Fruit fly (Drosophila melanogaster) whole organism, embryonic: ENCODE measurements around the gene LysRS.

Experiments
- Atf3 ChIP-seq: fragments of 200-800 bp; sonication (Bioruptor generic); optimal IDR thresholded peaks from 3 replicates; lab custom pipeline; 2016; ENCODE audit warnings: missing biosample characterization, missing genetic modification characterization
- CG10959 ChIP-seq: fragments of 200-800 bp; sonication (Bioruptor generic); IDR thresholded peaks from 2 replicates; pipeline ENCODE4 v1.3.6; 2022; ENCODE audit warnings: missing biosample characterization, missing genetic modification characterization
- CG11247 ChIP-seq: fragments of 200-800 bp; sonication (Bioruptor generic); IDR thresholded peaks from 2 replicates; pipeline ENCODE4 v1.3.6; 2022; ENCODE audit warnings: missing biosample characterization, missing genetic modification characterization
- CG11696 ChIP-seq: fragments of 200-800 bp; sonication (Bioruptor generic); IDR thresholded peaks from 2 replicates; pipeline ENCODE4 v1.3.6; 2022; ENCODE audit warnings: missing biosample characterization, missing genetic modification characterization
- CG12659 ChIP-seq: fragments of 200-800 bp; sonication (Bioruptor generic); optimal IDR thresholded peaks from 3 replicates; lab custom pipeline; 2017; ENCODE audit warnings: mild to moderate bottlenecking, missing biosample characterization, missing genetic modification reagents, missing genetic modification characterization
- CG15011 ChIP-seq: fragments of 200-800 bp; sonication (Bioruptor generic); optimal IDR thresholded peaks from 3 replicates; lab custom pipeline; 2018; ENCODE audit warnings: missing biosample characterization, mild to moderate bottlenecking, missing genetic modification characterization
- CG1603 ChIP-seq: fragments of 200-800 bp; sonication (Bioruptor generic); optimal IDR thresholded peaks from 2 replicates; lab custom pipeline; 2019; ENCODE audit warnings: missing biosample characterization, mild to moderate bottlenecking, missing genetic modification characterization, moderate library complexity
- CG17186 ChIP-seq: fragments of 200-800 bp; sonication (Bioruptor generic); optimal IDR thresholded peaks from 3 replicates; lab custom pipeline; 2017; ENCODE audit warnings: missing biosample characterization, missing genetic modification reagents, missing genetic modification characterization
- CG17829 ChIP-seq: fragments of 200-800 bp; optimal IDR thresholded peaks from 2 replicates; lab custom pipeline; 2019; ENCODE audit warnings: missing biosample characterization, mild to moderate bottlenecking, missing genetic modification characterization, moderate library complexity
- CG18476 ChIP-seq: fragments of 200-800 bp; sonication (Bioruptor generic); optimal IDR thresholded peaks from 2 replicates; lab custom pipeline; 2016; ENCODE audit warnings: missing biosample characterization, mild to moderate bottlenecking, missing genetic modification characterization
- CG31365 ChIP-seq: fragments of 200-800 bp; sonication (Bioruptor generic); optimal IDR thresholded peaks from 2 replicates; lab custom pipeline; 2018; ENCODE audit warnings: missing biosample characterization, mild to moderate bottlenecking, missing genetic modification characterization
- CG33213 ChIP-seq: fragments of 200-800 bp; sonication (Bioruptor generic); optimal IDR thresholded peaks from 3 replicates; lab custom pipeline; 2016; ENCODE audit warnings: missing biosample characterization, missing genetic modification characterization
- CG3407 ChIP-seq: fragments of 200-800 bp; sonication (Bioruptor generic); optimal IDR thresholded peaks from 2 replicates; lab custom pipeline; 2018; ENCODE audit warnings: missing biosample characterization, mild to moderate bottlenecking, missing genetic modification characterization
- CG43689 ChIP-seq: fragments of 200-800 bp; sonication (Bioruptor generic); IDR thresholded peaks from 2 replicates; pipeline ENCODE4 v1.3.6; 2022; ENCODE audit warnings: missing biosample characterization, missing genetic modification characterization
- CG4854 ChIP-seq: fragments of 200-800 bp; sonication (Bioruptor generic); optimal IDR thresholded peaks from 2 replicates; lab custom pipeline; 2016; ENCODE audit warnings: missing biosample characterization, missing genetic modification characterization, inconsistent platforms
- CG6272 ChIP-seq: fragments of 200-800 bp; sonication (Bioruptor generic); IDR thresholded peaks from 2 replicates; pipeline ENCODE4 v1.3.6; 2022; ENCODE audit warnings: missing biosample characterization, missing genetic modification characterization
- CrebB ChIP-seq: fragments of 200-800 bp; sonication (Bioruptor generic); optimal IDR thresholded peaks from 3 replicates; lab custom pipeline; 2018; ENCODE audit warnings: missing biosample characterization, mild to moderate bottlenecking, missing genetic modification characterization
- Dll ChIP-seq: fragments of 200-800 bp; sonication (Bioruptor generic); IDR thresholded peaks from 4 replicates; pipeline ENCODE4 v1.3.6; 2022; ENCODE audit warnings: missing biosample characterization, missing genetic modification characterization; ENCODE audit not compliant: partially characterized antibody
- Eip74EF ChIP-seq, 2 experiments: fragments of 200-800 bp in 1 of 2; fragments of >200 bp in 1 of 2; sonication (Bioruptor generic) in 1 of 2; optimal IDR thresholded peaks; 2 replicates each; lab custom pipeline; 2017 to 2019; ENCODE audit warnings: missing biosample characterization in 2 of 2, missing genetic modification characterization in 2 of 2, mild to moderate bottlenecking in 1 of 2, moderate library complexity in 1 of 2
- HLH54F ChIP-seq: fragments of 200-800 bp; sonication (Bioruptor generic); optimal IDR thresholded peaks from 3 replicates; lab custom pipeline; 2016; ENCODE audit warnings: missing biosample characterization, missing genetic modification characterization
- Hr78 ChIP-seq, 2 experiments: fragments of 200-800 bp in 1 of 2; fragments of >200 bp in 1 of 2; sonication (Bioruptor generic) in 1 of 2; optimal IDR thresholded peaks; 2 replicates each; lab custom pipeline; 2017 to 2019; ENCODE audit warnings: missing biosample characterization in 2 of 2, missing genetic modification characterization in 2 of 2, mild to moderate bottlenecking in 1 of 2, moderate library complexity in 1 of 2
- Mrtf ChIP-seq: fragments of 200-800 bp; sonication (Bioruptor generic); IDR thresholded peaks from 3 replicates; pipeline ENCODE4 v1.3.6; 2022; ENCODE audit warnings: missing biosample characterization, missing genetic modification characterization
- Ssrp ChIP-seq: fragments of 200-800 bp; sonication (Bioruptor generic); optimal IDR thresholded peaks from 2 replicates; lab custom pipeline; 2018; ENCODE audit warnings: missing biosample characterization, mild to moderate bottlenecking, missing genetic modification characterization, moderate library complexity
- ac ChIP-seq: fragments of 200-800 bp; sonication (Bioruptor generic); optimal IDR thresholded peaks from 3 replicates; lab custom pipeline; 2017; ENCODE audit warnings: missing biosample characterization, mild to moderate bottlenecking, missing genetic modification characterization
- ash1 ChIP-seq: fragments of 200-800 bp; sonication (Bioruptor generic); optimal IDR thresholded peaks from 2 replicates; lab custom pipeline; 2018; ENCODE audit warnings: missing biosample characterization, mild to moderate bottlenecking, missing genetic modification characterization
- ato ChIP-seq: fragments of 200-800 bp; sonication (Bioruptor generic); IDR thresholded peaks from 2 replicates; pipeline ENCODE4 v1.3.6; 2022; ENCODE audit warnings: missing biosample characterization, missing genetic modification characterization; ENCODE audit not compliant: partially characterized antibody
- bigmax ChIP-seq: fragments of 200-800 bp; sonication (Bioruptor generic); optimal IDR thresholded peaks from 2 replicates; lab custom pipeline; 2018; ENCODE audit warnings: missing biosample characterization, mild to moderate bottlenecking, missing genetic modification characterization
- chm ChIP-seq: fragments of 200-800 bp; sonication (Bioruptor generic); IDR thresholded peaks from 2 replicates; pipeline ENCODE4 v1.3.6; 2022; ENCODE audit warnings: missing biosample characterization, missing genetic modification characterization
- croc ChIP-seq: fragments of 200-800 bp; sonication (Bioruptor generic); conservative IDR thresholded peaks from 3 replicates; pipeline ENCODE4 v1.3.6; 2022; ENCODE audit warnings: missing biosample characterization, missing genetic modification characterization
- dmrt99B ChIP-seq: fragments of 200-800 bp; sonication (Bioruptor generic); optimal IDR thresholded peaks from 2 replicates; lab custom pipeline; 2018; ENCODE audit warnings: missing biosample characterization, mild to moderate bottlenecking, missing genetic modification characterization, moderate library complexity
- en ChIP-seq: fragments of 200-800 bp; sonication (Bioruptor generic); optimal IDR thresholded peaks from 2 replicates; lab custom pipeline; 2016; ENCODE audit warnings: missing biosample characterization, missing genetic modification characterization
- fd3F ChIP-seq: fragments of 200-800 bp; sonication (Bioruptor generic); optimal IDR thresholded peaks from 2 replicates; lab custom pipeline; 2018; ENCODE audit warnings: missing biosample characterization, mild to moderate bottlenecking, missing genetic modification characterization, moderate library complexity
- fru ChIP-seq: fragments of >200 bp; optimal IDR thresholded peaks from 2 replicates; lab custom pipeline; 2017
- grn ChIP-seq: fragments of 200-800 bp; sonication (Bioruptor generic); optimal IDR thresholded peaks from 3 replicates; lab custom pipeline; 2017; ENCODE audit warnings: missing biosample characterization, missing genetic modification characterization
- her ChIP-seq: fragments of 200-800 bp; sonication (Bioruptor generic); optimal IDR thresholded peaks from 2 replicates; lab custom pipeline; 2016; ENCODE audit warnings: missing biosample characterization, missing genetic modification characterization
- inv ChIP-seq: fragments of 200-800 bp; sonication (Bioruptor generic); IDR thresholded peaks from 2 replicates; pipeline ENCODE4 v1.3.6; 2022; ENCODE audit warnings: missing biosample characterization, missing genetic modification characterization; ENCODE audit not compliant: partially characterized antibody
- kah ChIP-seq: fragments of 200-800 bp; sonication (Bioruptor generic); optimal IDR thresholded peaks from 2 replicates; lab custom pipeline; 2018; ENCODE audit warnings: missing biosample characterization, mild to moderate bottlenecking, missing genetic modification characterization
- klu ChIP-seq: fragments of 200-800 bp; sonication (Bioruptor generic); IDR thresholded peaks from 2 replicates; pipeline ENCODE4 v1.3.6; 2022; ENCODE audit warnings: missing biosample characterization, missing genetic modification characterization
- lbe ChIP-seq: fragments of 200-800 bp; sonication (Bioruptor generic); optimal IDR thresholded peaks from 2 replicates; lab custom pipeline; 2016; ENCODE audit warnings: missing biosample characterization, mild to moderate bottlenecking, missing genetic modification characterization
- luna ChIP-seq: fragments of 200-800 bp; sonication (Bioruptor generic); optimal IDR thresholded peaks from 2 replicates; lab custom pipeline; 2016; ENCODE audit warnings: missing biosample characterization, missing genetic modification characterization
- pita ChIP-seq: fragments of 200-800 bp; sonication (Bioruptor generic); optimal IDR thresholded peaks from 2 replicates; lab custom pipeline; 2017; ENCODE audit warnings: missing biosample characterization, mild to moderate bottlenecking, missing genetic modification characterization
- pros ChIP-seq: fragments of 200-800 bp; sonication (Bioruptor generic); optimal IDR thresholded peaks from 3 replicates; lab custom pipeline; 2019; ENCODE audit warnings: missing biosample characterization, mild to moderate bottlenecking, missing genetic modification characterization, moderate library complexity
- ranshi ChIP-seq: fragments of 200-800 bp; sonication (Bioruptor generic); IDR thresholded peaks from 2 replicates; pipeline ENCODE4 v1.3.6; 2022; ENCODE audit warnings: missing biosample characterization, missing genetic modification characterization
- slp2 ChIP-seq: fragments of 200-800 bp; sonication (Bioruptor generic); optimal IDR thresholded peaks from 2 replicates; lab custom pipeline; 2016; ENCODE audit warnings: missing biosample characterization, missing genetic modification characterization
- stc ChIP-seq: fragments of 200-800 bp; sonication (Bioruptor generic); IDR thresholded peaks from 2 replicates; pipeline ENCODE4 v1.3.6; 2022; ENCODE audit warnings: missing biosample characterization, missing genetic modification characterization
- tin ChIP-seq: fragments of 200-800 bp; sonication (Bioruptor generic); optimal IDR thresholded peaks from 3 replicates; lab custom pipeline; 2016; ENCODE audit warnings: missing biosample characterization, missing genetic modification characterization
- tna ChIP-seq: fragments of 200-800 bp; sonication (Bioruptor generic); IDR thresholded peaks from 2 replicates; pipeline ENCODE4 v1.3.6; 2022; ENCODE audit warnings: missing biosample characterization, missing genetic modification characterization; ENCODE audit not compliant: partially characterized antibody
- yki ChIP-seq: fragments of >200 bp; optimal IDR thresholded peaks from 3 replicates; lab custom pipeline; 2018
- z ChIP-seq: fragments of 200-800 bp; sonication (Bioruptor generic); IDR thresholded peaks from 3 replicates; pipeline ENCODE4 v1.3.6; 2022; ENCODE audit warnings: missing biosample characterization, missing genetic modification characterization

The LysRS gene

dm6 chrX:9600083-9600817 lies 8.4 kb downstream of the LysRS start (continued):
- TF ChIP-seq pros (GFP tag; lab: Kevin White, UChicago), result no peak
- TF ChIP-seq inv (GFP tag; lab: Robert Waterston, UW), result no peak
- TF ChIP-seq CG33213 (GFP tag; lab: Kevin White, UChicago), result peak; percentile 43
- peak; percentile 74 for TF ChIP-seq slp2 (GFP tag; lab: Kevin White, UChicago)
- peak in 1 of 2 experiments; percentile 87 for TF ChIP-seq Hr78 (GFP tag; optimal IDR thresholded peaks at IDR 0.05; lab: Kevin White, UChicago)
- peak; percentile 70 for TF ChIP-seq stc (GFP tag; lab: Robert Waterston, UW)
- 0 out of 2 replicates have a peak, but pooled peaks have one; percentile 34 for TF ChIP-seq CG11247 (GFP tag; lab: Robert Waterston, UW)
- peak; percentile 79 for TF ChIP-seq HLH54F
- no peak for TF ChIP-seq ato (GFP tag; lab: Robert Waterston, UW)
- TF ChIP-seq CG11696, result no peak
- peak; percentile 57 for TF ChIP-seq fd3F (GFP tag; lab: Kevin White, UChicago)
- TF ChIP-seq ac (GFP tag; lab: Kevin White, UChicago), result no peak
- peak; percentile 72 for TF ChIP-seq Ssrp
- TF ChIP-seq Atf3 (GFP tag; lab: Kevin White, UChicago), result peak; percentile 46
- no peak for TF ChIP-seq fru
- peak; percentile 45 for TF ChIP-seq CrebB (tag; lab: Kevin White, UChicago)
- TF ChIP-seq CG12659, result peak; percentile 82
- TF ChIP-seq CG3407, result peak; percentile 55
- no peak for TF ChIP-seq CG15011 (GFP tag; lab: Kevin White, UChicago)
- TF ChIP-seq Mrtf, result 0 out of 3 replicates have a peak, but pooled peaks have one; percentile 51
- TF ChIP-seq CG18476, result peak; percentile 66
- peak; percentile 67 for TF ChIP-seq tin (GFP tag; lab: Kevin White, UChicago)
- peak; percentile 53 for TF ChIP-seq CG1603 (tag; lab: Kevin White, UChicago)
- no peak for TF ChIP-seq ash1 (GFP tag; lab: Kevin White, UChicago)
- TF ChIP-seq en (GFP tag; lab: Kevin White, UChicago), result peak; percentile 13
- no peak for TF ChIP-seq tna
- no peak for TF ChIP-seq yki (lab: Kevin White, UChicago)
- peak; percentile 50; the same call in 2 of the 3 replicates for TF ChIP-seq croc (GFP tag; lab: Robert Waterston, UW)
- TF ChIP-seq ranshi (GFP tag; lab: Robert Waterston, UW), result peak; percentile 64
- TF ChIP-seq pita (GFP tag; lab: Kevin White, UChicago), result no peak
- TF ChIP-seq grn (GFP tag; lab: Kevin White, UChicago), result peak; percentile 24
- TF ChIP-seq CG17829 (tag; lab: Kevin White, UChicago), result peak; percentile 65
- TF ChIP-seq her, result peak; percentile 16
- TF ChIP-seq bigmax (GFP tag; lab: Kevin White, UChicago), result no peak
- peak; percentile 60; the same call in 1 of the 2 replicates for TF ChIP-seq klu (GFP tag; lab: Robert Waterston, UW)
- peak; percentile 32 for TF ChIP-seq luna (GFP tag; lab: Kevin White, UChicago)
- peak; percentile 31 for TF ChIP-seq CG31365 (tag; lab: Kevin White, UChicago)
- peak; percentile 49 for TF ChIP-seq CG4854 (GFP tag; lab: Kevin White, UChicago)
- 0 out of 2 replicates have a peak, but pooled peaks have one; percentile 17 for TF ChIP-seq CG43689 (GFP tag; lab: Robert Waterston, UW)
- no peak for TF ChIP-seq kah (GFP tag; lab: Kevin White, UChicago)
- peak; percentile 42; the same call in 1 of the 2 replicates for TF ChIP-seq CG10959 (GFP tag; lab: Robert Waterston, UW)
- no peak for TF ChIP-seq CG17186 (GFP tag; lab: Kevin White, UChicago)
- TF ChIP-seq dmrt99B (tag; lab: Kevin White, UChicago), result peak; percentile 86
- TF ChIP-seq CG6272 (GFP tag; lab: Robert Waterston, UW), result peak; percentile 52
- TF ChIP-seq chm (GFP tag; lab: Robert Waterston, UW), result peak; percentile 54; the same call in 1 of the 2 replicates
- no peak for TF ChIP-seq Dll (GFP tag; lab: Robert Waterston, UW)
- no peak for TF ChIP-seq lbe
- TF ChIP-seq Eip74EF (GFP tag; optimal IDR thresholded peaks at IDR 0.05; lab: Kevin White, UChicago), result peak in 1 of 2 experiments; percentile 70
- TF ChIP-seq z, result no peak
